Worm (Caenorhabditis elegans): ENCODE results near the gene Y41G9A.10.
A peak's percentile ranks its signal among the peaks of the same experiment; 100 is the strongest.

The Y41G9A.10 gene

ce11 chrX:2931852-2932251 is 14.5 kb downstream of the Y41G9A.10 start:
- TF ChIP-seq nhr-11 (tag; optimal IDR thresholded peaks at IDR 0.05) (no peak), php-3 (GFP tag; IDR thresholded peaks at IDR 0.05) (peak; percentile 76; the same call in 1 of the 2 replicates), dve-1 (tag; optimal IDR thresholded peaks at IDR 0.05; ENCODE audit: insufficient read depth) (peak; percentile 47), nhr-77 (tag; optimal IDR thresholded peaks at IDR 0.05) (peak; percentile 2), zip-11 (GFP tag; IDR thresholded peaks at IDR 0.05) (no peak), gei-8 (GFP tag; optimal IDR thresholded peaks at IDR 0.05) (peak; percentile 36), pqm-1 (tag; optimal IDR thresholded peaks at IDR 0.05) (peak; percentile 74), F10B5.3 (tag; optimal IDR thresholded peaks at IDR 0.05) (no peak), ceh-32 (tag; optimal IDR thresholded peaks at IDR 0.05; ENCODE audit: poor library complexity) (no peak), daf-16 (GFP tag; optimal IDR thresholded peaks at IDR 0.05) (peak in 1 of 2 experiments; percentile 14), daf-16 (tag; optimal IDR thresholded peaks at IDR 0.05) (peak; percentile 92), hlh-11 (tag; optimal IDR thresholded peaks at IDR 0.05) (peak; percentile 69), dmd-6 (GFP tag; IDR thresholded peaks at IDR 0.05) (peak; percentile 82), ZK546.5 (tag; optimal IDR thresholded peaks at IDR 0.05) (no peak), unc-130 (GFP tag; optimal IDR thresholded peaks at IDR 0.05) (no peak), ama-1 (optimal IDR thresholded peaks at IDR 0.05) (no peak), lir-3 (tag; optimal IDR thresholded peaks at IDR 0.05) (no peak), tra-1 (GFP tag; IDR thresholded peaks at IDR 0.05) (peak; percentile 59; the same call in 1 of the 2 replicates), mxl-3 (GFP tag; optimal IDR thresholded peaks at IDR 0.05) (peak; percentile 50), pha-4 (GFP tag; IDR thresholded peaks at IDR 0.05) (no peak), pha-4 (tag; optimal IDR thresholded peaks at IDR 0.05) (no peak), cey-2 (tag; optimal IDR thresholded peaks at IDR 0.05; ENCODE audit: borderline replicate concordance, insufficient read depth) (no peak), saeg-2 (GFP tag; IDR thresholded peaks at IDR 0.05) (no peak), Y5F2A.4 (GFP tag; optimal IDR thresholded peaks at IDR 0.05) (no peak), hlh-30 (tag; optimal IDR thresholded peaks at IDR 0.05; ENCODE audit: insufficient read depth) (peak; percentile 20), unc-62 (GFP tag; optimal IDR thresholded peaks at IDR 0.05 in 1 of 2) (no peak), unc-62 (tag; optimal IDR thresholded peaks at IDR 0.05) (no peak), Y105C5A.15 (GFP tag; IDR thresholded peaks at IDR 0.05) (no peak), madf-5 (GFP tag; IDR thresholded peaks at IDR 0.05) (no peak), nhr-25 (tag; optimal IDR thresholded peaks at IDR 0.05; ENCODE audit: borderline replicate concordance, insufficient read depth) (no peak), nhr-48 (tag; optimal IDR thresholded peaks at IDR 0.05) (peak; percentile 41), lin-13 (GFP tag; optimal IDR thresholded peaks at IDR 0.05) (no peak), lsy-2 (tag; optimal IDR thresholded peaks at IDR 0.05) (peak in 1 of 2 experiments; percentile 5), nhr-28 (tag; optimal IDR thresholded peaks at IDR 0.05) (peak; percentile 62), spr-3 (GFP tag; optimal IDR thresholded peaks at IDR 0.05) (no peak), nhr-6 (tag; optimal IDR thresholded peaks at IDR 0.05) (peak; percentile 6), mdt-29 (GFP tag; IDR thresholded peaks at IDR 0.05) (0 out of 2 replicates have a peak, but pooled peaks have one; percentile 26), fos-1 (tag; optimal IDR thresholded peaks at IDR 0.05) (no peak), dmd-8 (GFP tag; IDR thresholded peaks at IDR 0.05) (no peak), dmd-9 (GFP tag; IDR thresholded peaks at IDR 0.05) (no peak), mes-2 (tag; optimal IDR thresholded peaks at IDR 0.05; ENCODE audit: poor library complexity, severe bottlenecking) (peak; percentile 37)

- no peak for TF ChIP-seq lin-1 (GFP tag; IDR thresholded peaks at IDR 0.05)
- no peak for TF ChIP-seq egl-27 (tag; optimal IDR thresholded peaks at IDR 0.05)
- no peak for TF ChIP-seq hlh-30 (tag; optimal IDR thresholded peaks at IDR 0.05; ENCODE audit: insufficient read depth)
- TF ChIP-seq lir-3 (tag; optimal IDR thresholded peaks at IDR 0.05), result no peak
- no peak for TF ChIP-seq sdz-12 (GFP tag; optimal IDR thresholded peaks at IDR 0.05)
- TF ChIP-seq gei-8 (GFP tag; optimal IDR thresholded peaks at IDR 0.05), result no peak
- TF ChIP-seq skn-1 (tag; optimal IDR thresholded peaks at IDR 0.05), result no peak
- TF ChIP-seq set-16 (GFP tag; IDR thresholded peaks at IDR 0.05), result no peak
- no peak for TF ChIP-seq duxl-1 (tag; optimal IDR thresholded peaks at IDR 0.05; ENCODE audit: poor library complexity)
- no peak for TF ChIP-seq attf-4 (tag; optimal IDR thresholded peaks at IDR 0.05)
- no peak for TF ChIP-seq ceh-32 (tag; optimal IDR thresholded peaks at IDR 0.05; ENCODE audit: poor library complexity)
- no peak for TF ChIP-seq ceh-44 (GFP tag; IDR thresholded peaks at IDR 0.05)
- no peak for TF ChIP-seq snpc-4 (tag; optimal IDR thresholded peaks at IDR 0.05)
These were observed 18.3 kb downstream of the Y41G9A.10 start for ce11 chrX:2928089-2928488.

All from whole organism, L4 larva.